Fruit fly (Drosophila melanogaster) whole organism, adult: ENCODE data around the gene pb.

Experiments
- CG12768 ChIP-seq: fragments of 200-800 bp; sonication (Bioruptor generic); optimal IDR thresholded peaks from 2 replicates; lab custom pipeline; 2017; ENCODE audit warnings: missing biosample characterization, missing genetic modification characterization, mild to moderate bottlenecking, moderate library complexity, missing genetic modification reagents
- CG33017 ChIP-seq: fragments of 200-800 bp; sonication (Bioruptor generic); optimal IDR thresholded peaks from 2 replicates; lab custom pipeline; 2018; ENCODE audit warnings: missing biosample characterization, mild to moderate bottlenecking, missing genetic modification characterization, moderate library complexity
- Mnt ChIP-seq: fragments of 200-800 bp; sonication (Bioruptor generic); optimal IDR thresholded peaks from 2 replicates; lab custom pipeline; 2016; ENCODE audit warnings: missing biosample characterization, mild to moderate bottlenecking, missing genetic modification characterization
- kay ChIP-seq: fragments of 200-800 bp; sonication (Bioruptor generic); peaks from one replicate; lab custom pipeline; 2016; ENCODE audit warnings: missing biosample characterization, missing genetic modification characterization, borderline replicate concordance

DNA sequence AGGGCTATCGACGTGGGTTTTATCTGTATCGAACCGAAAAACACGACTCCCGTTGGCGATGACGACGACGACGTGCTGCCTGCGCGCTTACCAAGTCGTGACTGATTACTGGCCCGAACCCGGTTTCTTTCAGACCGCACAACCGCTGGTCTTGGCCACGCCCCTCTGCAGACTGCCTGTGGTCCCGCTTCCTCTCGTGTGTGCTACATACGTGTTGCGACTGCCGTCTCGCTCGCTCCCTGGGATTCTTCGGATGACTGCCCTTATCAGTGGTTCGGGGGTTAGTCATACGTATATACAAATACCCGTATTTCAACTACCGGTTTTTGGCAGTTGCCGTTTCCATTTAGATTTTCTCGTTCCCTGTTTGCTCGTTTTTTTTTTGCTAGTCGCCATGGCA, 63.4 kb downstream of the pb start, which contains the start of gene lab:
- no peak for TF ChIP-seq kay
- no peak for TF ChIP-seq CG12768 (GFP tag; lab: Kevin White, UChicago)
- no peak for TF ChIP-seq CG33017
- no peak for TF ChIP-seq Mnt
